Worm (Caenorhabditis elegans) whole organism, L4/young adult: Measurements from ENCODE around the gene wht-6.
A peak's percentile ranks its signal among the peaks of the same experiment; 100 is the strongest.

ENCODE experiments used
- W03F9.2 ChIP-seq: fragments of 150-350 bp; optimal IDR thresholded peaks from 2 replicates; lab custom pipeline; 2014; ENCODE audit warnings: missing biosample characterization, missing genetic modification characterization
- dao-5 ChIP-seq: sonication (generic microtip); optimal IDR thresholded peaks from 2 replicates; lab custom pipeline; 2016; ENCODE audit warnings: missing genotype, missing genetic modification characterization, moderate library complexity, missing compliant biosample characterization
- him-1 ChIP-seq: sonication (generic microtip); optimal IDR thresholded peaks from 2 replicates; lab custom pipeline; 2016; ENCODE audit warnings: missing genotype, missing genetic modification reagents, missing genetic modification characterization, missing compliant biosample characterization

The wht-6 gene

ce11 chrIII:6479439-6479838 lies 7.9 kb downstream of the wht-6 start:
- TF ChIP-seq dao-5 (tag; lab: Kevin White, UChicago) (no peak), W03F9.2 (tag; lab: Kevin White, UChicago) (no peak), him-1 (tag; lab: Kevin White, UChicago) (no peak)

ce11 chrIII:6482918-6483317 lies 11.4 kb downstream of the wht-6 start, which contains the start of gene chtb-2:
chtb-2 (plus strand) TSS chrIII:6483218.
- TF ChIP-seq dao-5 (tag; lab: Kevin White, UChicago) (no peak), W03F9.2 (tag; lab: Kevin White, UChicago) (no peak), him-1 (tag; lab: Kevin White, UChicago) (no peak)

- no peak for TF ChIP-seq dao-5 (tag; lab: Kevin White, UChicago)
- TF ChIP-seq him-1 (tag; lab: Kevin White, UChicago): no peak
- TF ChIP-seq W03F9.2 (tag; lab: Kevin White, UChicago): peak; percentile 64
These were observed 17.4 kb downstream of the wht-6 start for ce11 chrIII:6488916-6489315.

ce11 chrIII:6489493-6489892 lies 17.9 kb downstream of the wht-6 start, which contains the start of gene rpt-3:
rpt-3 (plus strand) TSS chrIII:6489793.
- TF ChIP-seq dao-5 (tag; lab: Kevin White, UChicago): no peak
- no peak for TF ChIP-seq him-1 (tag; lab: Kevin White, UChicago)
- no peak for TF ChIP-seq W03F9.2 (tag; lab: Kevin White, UChicago)

ce11 chrIII:6490989-6491388 lies 19.4 kb downstream of the wht-6 start:
- TF ChIP-seq dao-5 (tag; lab: Kevin White, UChicago) (no peak), W03F9.2 (tag; lab: Kevin White, UChicago) (no peak), him-1 (tag; lab: Kevin White, UChicago) (no peak)

- no peak for TF ChIP-seq dao-5 (tag; lab: Kevin White, UChicago)
- TF ChIP-seq him-1 (tag; lab: Kevin White, UChicago): no peak
- no peak for TF ChIP-seq W03F9.2 (tag; lab: Kevin White, UChicago)
These were observed 21.3 kb downstream of the wht-6 start, which contains the start of gene srb-11 for ce11 chrIII:6492807-6493206. srb-11 (minus strand) TSS chrIII:6492907.

ce11 chrIII:6495191-6495723 lies 23.7 kb downstream of the wht-6 start, which contains the start of gene F23F12.13:
F23F12.13 (plus strand) TSS chrIII:6495673.
- TF ChIP-seq him-1 (tag; lab: Kevin White, UChicago) (no peak), dao-5 (tag; lab: Kevin White, UChicago) (no peak), W03F9.2 (tag; lab: Kevin White, UChicago) (no peak)

- TF ChIP-seq him-1 (tag; lab: Kevin White, UChicago) (no peak), W03F9.2 (tag; lab: Kevin White, UChicago) (no peak), dao-5 (tag; lab: Kevin White, UChicago) (no peak)
These were observed 26.6 kb downstream of the wht-6 start, which contains the start of gene sdz-15 for ce11 chrIII:6498176-6498575. sdz-15 (plus strand) TSS chrIII:6498476.

ce11 chrIII:6499102-6499501 lies 27.6 kb downstream of the wht-6 start:
- TF ChIP-seq W03F9.2 (tag; lab: Kevin White, UChicago) (no peak), him-1 (tag; lab: Kevin White, UChicago) (no peak), dao-5 (tag; lab: Kevin White, UChicago) (no peak)

- TF ChIP-seq W03F9.2 (tag; lab: Kevin White, UChicago) (no peak), him-1 (tag; lab: Kevin White, UChicago) (no peak)
These were observed 28.5 kb downstream of the wht-6 start, which contains the start of gene F23F12.3 for ce11 chrIII:6500032-6500564. F23F12.3 (plus strand) TSS chrIII:6500514.

- TF ChIP-seq W03F9.2 (tag; lab: Kevin White, UChicago) (no peak), him-1 (tag; lab: Kevin White, UChicago) (no peak), dao-5 (tag; lab: Kevin White, UChicago) (no peak)
These were observed 36.3 kb downstream of the wht-6 start, which contains the start of gene F23F12.12 for ce11 chrIII:6507832-6508231. F23F12.12 (plus strand) TSS chrIII:6508132.

ce11 chrIII:6508327-6508726 lies 36.8 kb downstream of the wht-6 start:
- TF ChIP-seq dao-5 (tag; lab: Kevin White, UChicago) (no peak), W03F9.2 (tag; lab: Kevin White, UChicago) (no peak), him-1 (tag; lab: Kevin White, UChicago) (no peak)

ce11 chrIII:6509301-6509700 lies 37.8 kb downstream of the wht-6 start:
- TF ChIP-seq him-1 (tag; lab: Kevin White, UChicago) (no peak), W03F9.2 (tag; lab: Kevin White, UChicago) (no peak), dao-5 (tag; lab: Kevin White, UChicago) (no peak)

ce11 chrIII:6514673-6515072 lies 43.1 kb downstream of the wht-6 start, which contains the start of gene acr-5:
acr-5 (minus strand) TSS chrIII:6514773.
- TF ChIP-seq dao-5 (tag; lab: Kevin White, UChicago) (no peak), W03F9.2 (tag; lab: Kevin White, UChicago) (no peak), him-1 (tag; lab: Kevin White, UChicago) (no peak)
